Fruit fly (Drosophila melanogaster): ENCODE measurements around the gene CG10621.

The CG10621 gene

DNA sequence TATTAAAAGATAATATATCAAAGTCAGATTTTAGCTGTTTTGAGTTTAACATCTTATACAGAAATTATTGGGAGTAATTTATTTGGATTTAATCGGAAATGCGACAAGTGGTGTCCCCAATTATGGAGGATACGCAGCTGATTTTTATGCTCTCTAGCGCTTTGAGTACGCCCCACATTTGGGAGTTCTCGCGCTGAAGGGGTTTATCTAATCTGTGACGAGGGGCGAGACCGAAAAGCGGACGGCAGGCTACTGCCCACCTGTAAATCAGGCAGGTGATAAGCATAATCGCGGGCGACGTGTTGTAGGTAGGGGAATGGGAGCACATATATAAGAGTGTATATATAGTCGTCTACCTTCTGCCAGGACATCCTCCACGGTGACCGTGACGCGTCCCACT lies 13.7 kb upstream of the CG10621 start:
- peak; percentile 3 for TF ChIP-seq h (GFP tag; optimal IDR thresholded peaks at IDR 0.05)
- TF ChIP-seq Hnf4 (GFP tag; optimal IDR thresholded peaks at IDR 0.05), result no peak

DNA sequence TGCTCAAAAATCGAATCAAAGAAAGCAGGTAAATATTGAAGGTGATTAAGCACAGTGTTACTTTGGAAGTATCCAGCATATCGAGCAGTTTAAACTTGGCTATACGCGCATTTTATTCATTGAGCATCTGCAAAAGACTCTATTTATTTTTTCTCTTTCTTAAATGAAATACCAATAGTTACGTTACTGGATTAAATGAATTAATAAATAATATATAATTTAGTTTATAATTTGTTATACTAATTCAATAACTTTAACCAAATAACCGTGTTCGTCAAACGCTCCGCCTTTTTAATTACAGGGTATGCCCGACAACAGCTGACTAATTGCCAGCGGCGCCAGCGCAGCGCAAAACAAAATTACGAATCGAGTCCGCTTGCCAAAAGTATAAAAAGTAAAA lies 12.6 kb upstream of the CG10621 start:
- no peak for TF ChIP-seq Vsx2 (GFP tag; optimal IDR thresholded peaks at IDR 0.05; ENCODE audit: partially characterized antibody)
- TF ChIP-seq Jra (GFP tag; optimal IDR thresholded peaks at IDR 0.05), result no peak
- no peak for TF ChIP-seq dsf (GFP tag; optimal IDR thresholded peaks at IDR 0.05; ENCODE audit: borderline replicate concordance)
- TF ChIP-seq HLH106 (tag; optimal IDR thresholded peaks at IDR 0.05), result peak; percentile 80
- TF ChIP-seq Dif (GFP tag; optimal IDR thresholded peaks at IDR 0.05; ENCODE audit: partially characterized antibody), result no peak
- TF ChIP-seq woc (GFP tag; optimal IDR thresholded peaks at IDR 0.05), result no peak
- TF ChIP-seq CrebA (GFP tag; optimal IDR thresholded peaks at IDR 0.05; ENCODE audit: borderline replicate concordance), result no peak
- no peak for TF ChIP-seq br (GFP tag; optimal IDR thresholded peaks at IDR 0.05)
- TF ChIP-seq Sp1 (GFP tag; optimal IDR thresholded peaks at IDR 0.05), result peak; percentile 73
- TF ChIP-seq CG9705 (GFP tag; optimal IDR thresholded peaks at IDR 0.05), result peak; percentile 0
- no peak for TF ChIP-seq Myc (optimal IDR thresholded peaks at IDR 0.05)
- TF ChIP-seq foxo (GFP tag; optimal IDR thresholded peaks at IDR 0.05), result peak in 1 of 2 experiments; percentile 73
- no peak for TF ChIP-seq Rel (GFP tag; optimal IDR thresholded peaks at IDR 0.05)
- TF ChIP-seq Rel (tag; optimal IDR thresholded peaks at IDR 0.05), result peak; percentile 16
- no peak for TF ChIP-seq GATAd (GFP tag; optimal IDR thresholded peaks at IDR 0.05)
- no peak for TF ChIP-seq Mio (GFP tag; optimal IDR thresholded peaks at IDR 0.05)
- TF ChIP-seq Hr83 (GFP tag; optimal IDR thresholded peaks at IDR 0.05; ENCODE audit: poor library complexity, severe bottlenecking), result no peak
- TF ChIP-seq brk (GFP tag; optimal IDR thresholded peaks at IDR 0.05), result no peak
- TF ChIP-seq pan (optimal IDR thresholded peaks at IDR 0.05), result no peak
- TF ChIP-seq sage (GFP tag; optimal IDR thresholded peaks at IDR 0.05), result no peak
- no peak for TF ChIP-seq Hnf4 (GFP tag; optimal IDR thresholded peaks at IDR 0.05)
- TF ChIP-seq dl (GFP tag; optimal IDR thresholded peaks at IDR 0.05; ENCODE audit: insufficient read depth in 1 of 2, partially characterized antibody in 2 of 2), result no peak
- no peak for TF ChIP-seq usp (GFP tag; optimal IDR thresholded peaks at IDR 0.05)
- peak; percentile 53 for TF ChIP-seq dmrt93B (GFP tag; optimal IDR thresholded peaks at IDR 0.05)
- TF ChIP-seq Hr78 (GFP tag; optimal IDR thresholded peaks at IDR 0.05), result no peak
- TF ChIP-seq OdsH (GFP tag; optimal IDR thresholded peaks at IDR 0.05), result peak; percentile 51
- TF ChIP-seq Dfd (GFP tag; optimal IDR thresholded peaks at IDR 0.05), result no peak
- TF ChIP-seq rgr (GFP tag; optimal IDR thresholded peaks at IDR 0.05), result peak; percentile 52
- TF ChIP-seq Abd-B (GFP tag; optimal IDR thresholded peaks at IDR 0.05), result no peak
- no peak for TF ChIP-seq tai (GFP tag; optimal IDR thresholded peaks at IDR 0.05)
- peak; percentile 60 for TF ChIP-seq psq (GFP tag; optimal IDR thresholded peaks at IDR 0.05)
- no peak for TF ChIP-seq lola (GFP tag; optimal IDR thresholded peaks at IDR 0.05)
- no peak for TF ChIP-seq CG32264 (GFP tag; optimal IDR thresholded peaks at IDR 0.05)
- no peak for TF ChIP-seq fru (GFP tag; optimal IDR thresholded peaks at IDR 0.05)
- no peak for TF ChIP-seq ey (GFP tag; optimal IDR thresholded peaks at IDR 0.05)
- no peak for TF ChIP-seq jim (GFP tag; optimal IDR thresholded peaks at IDR 0.05)
- TF ChIP-seq sv (GFP tag; optimal IDR thresholded peaks at IDR 0.05), result no peak
- TF ChIP-seq h (GFP tag; optimal IDR thresholded peaks at IDR 0.05), result no peak
- no peak for TF ChIP-seq N (GFP tag; optimal IDR thresholded peaks at IDR 0.05)

DNA sequence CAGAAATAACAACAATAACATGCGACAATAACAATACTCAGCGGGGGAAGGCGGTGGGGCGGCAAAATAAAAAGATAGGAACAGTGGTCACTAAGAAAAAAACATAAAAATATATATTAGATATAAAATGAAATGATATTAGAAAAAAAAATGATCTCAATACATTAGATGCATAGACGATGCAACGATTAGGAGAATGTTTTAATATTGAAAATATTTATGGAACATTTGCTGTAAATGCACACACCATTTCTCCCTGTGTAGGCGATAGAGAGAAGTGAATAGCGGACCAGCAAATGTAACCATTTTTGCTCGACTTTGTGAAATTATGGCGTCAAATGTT lies 12.0 kb upstream of the CG10621 start:
- TF ChIP-seq br (GFP tag; optimal IDR thresholded peaks at IDR 0.05), result peak; percentile 33
- TF ChIP-seq foxo (GFP tag; optimal IDR thresholded peaks at IDR 0.05), result peak in 1 of 2 experiments; percentile 32
- TF ChIP-seq Jra (GFP tag; optimal IDR thresholded peaks at IDR 0.05), result no peak
- peak; percentile 25 for TF ChIP-seq rgr (GFP tag; optimal IDR thresholded peaks at IDR 0.05)
- no peak for TF ChIP-seq Hr83 (GFP tag; optimal IDR thresholded peaks at IDR 0.05; ENCODE audit: poor library complexity, severe bottlenecking)
- no peak for TF ChIP-seq Mio (GFP tag; optimal IDR thresholded peaks at IDR 0.05)
- TF ChIP-seq h (GFP tag; optimal IDR thresholded peaks at IDR 0.05), result peak; percentile 63
- peak; percentile 76 for TF ChIP-seq sv (GFP tag; optimal IDR thresholded peaks at IDR 0.05)
- TF ChIP-seq sage (GFP tag; optimal IDR thresholded peaks at IDR 0.05), result peak; percentile 29
- TF ChIP-seq HLH106 (tag; optimal IDR thresholded peaks at IDR 0.05), result peak; percentile 20
- peak; percentile 21 for TF ChIP-seq ey (GFP tag; optimal IDR thresholded peaks at IDR 0.05)
